Worm (Caenorhabditis elegans) whole organism, mixed stage, embryonic: ENCODE measurements around the gene EGAP4.1.

Experiments
- M03D4.4 ChIP-seq: sonication (generic microtip); optimal IDR thresholded peaks from 2 replicates; lab custom pipeline; 2017; ENCODE audit warnings: mild to moderate bottlenecking, missing genetic modification characterization, missing compliant biosample characterization
- bed-3 ChIP-seq: fragments of 200-800 bp; sonication (Bioruptor generic); optimal IDR thresholded peaks from 3 replicates; lab custom pipeline; 2018; ENCODE audit warnings: mild to moderate bottlenecking, missing genetic modification characterization, moderate library complexity, missing compliant biosample characterization
- ceh-39 ChIP-seq: fragments of 150-350 bp; optimal IDR thresholded peaks from 2 replicates; lab custom pipeline; 2014; ENCODE audit warnings: missing biosample characterization, missing genetic modification characterization
- ceh-43 ChIP-seq: fragments of 200-800 bp; sonication (Bioruptor generic); optimal IDR thresholded peaks from 2 replicates; lab custom pipeline; 2018; ENCODE audit warnings: mild to moderate bottlenecking, missing genetic modification characterization, moderate library complexity, missing compliant biosample characterization
- ceh-83 ChIP-seq: fragments of 200-800 bp; sonication (Bioruptor generic); optimal IDR thresholded peaks from 2 replicates; lab custom pipeline; 2018; ENCODE audit warnings: mild to moderate bottlenecking, missing genetic modification characterization, missing compliant biosample characterization
- cnd-1 ChIP-seq: fragments of 200-800 bp; sonication (Bioruptor generic); optimal IDR thresholded peaks from 2 replicates; lab custom pipeline; 2018; ENCODE audit warnings: mild to moderate bottlenecking, missing genetic modification characterization, missing compliant biosample characterization
- drap-1 ChIP-seq: fragments of 200-800 bp; sonication (Bioruptor generic); optimal IDR thresholded peaks from 3 replicates; lab custom pipeline; 2018; ENCODE audit warnings: mild to moderate bottlenecking, missing genetic modification characterization, missing compliant biosample characterization
- elt-1 ChIP-seq: sonication (generic microtip); optimal IDR thresholded peaks from 2 replicates; lab custom pipeline; 2017; ENCODE audit warnings: missing genetic modification characterization, mild to moderate bottlenecking, missing compliant biosample characterization, antibody characterized with exemption, moderate library complexity, borderline replicate concordance; ENCODE audit not compliant: insufficient read depth
- elt-3 ChIP-seq: fragments of 150-350 bp; optimal IDR thresholded peaks from 2 replicates; lab custom pipeline; 2014; ENCODE audit warnings: missing biosample characterization, missing genetic modification characterization
- ham-2 ChIP-seq: fragments of 200-800 bp; sonication (Bioruptor generic); optimal IDR thresholded peaks from 2 replicates; lab custom pipeline; 2018; ENCODE audit warnings: mild to moderate bottlenecking, missing genetic modification characterization, missing compliant biosample characterization
- hlh-1 ChIP-seq: fragments of 150-350 bp; optimal IDR thresholded peaks from 2 replicates; lab custom pipeline; 2014; ENCODE audit warnings: missing biosample characterization, missing genetic modification reagents, missing genetic modification characterization
- lin-13 ChIP-seq: fragments of 150-350 bp; optimal IDR thresholded peaks from 2 replicates; lab custom pipeline; 2014; ENCODE audit warnings: missing biosample characterization, missing genetic modification characterization
- lin-32 ChIP-seq: fragments of 200-800 bp; sonication (Bioruptor generic); optimal IDR thresholded peaks from 2 replicates; lab custom pipeline; 2018; ENCODE audit warnings: mild to moderate bottlenecking, missing genetic modification characterization, missing compliant biosample characterization
- lsy-2 ChIP-seq: fragments of 150-350 bp; optimal IDR thresholded peaks from 2 replicates; lab custom pipeline; 2014; ENCODE audit warnings: missing biosample characterization, missing genetic modification characterization
- mab-5 ChIP-seq: fragments of 150-350 bp; optimal IDR thresholded peaks from 2 replicates; lab custom pipeline; 2014; ENCODE audit warnings: missing biosample characterization, missing genetic modification characterization
- mep-1 ChIP-seq: fragments of 150-350 bp; optimal IDR thresholded peaks from 2 replicates; lab custom pipeline; 2017; ENCODE audit warnings: missing biosample characterization, missing genetic modification reagents, missing genetic modification characterization, inconsistent platforms
- mls-2 ChIP-seq: sonication (generic microtip); optimal IDR thresholded peaks from 2 replicates; lab custom pipeline; 2016; ENCODE audit warnings: mild to moderate bottlenecking, missing genetic modification characterization, moderate library complexity, missing compliant biosample characterization
- nhr-12 ChIP-seq: fragments of 150-350 bp; optimal IDR thresholded peaks from 2 replicates; lab custom pipeline; 2014; ENCODE audit warnings: missing biosample characterization, missing genetic modification characterization
- nhr-2 ChIP-seq: fragments of 150-350 bp; optimal IDR thresholded peaks from 2 replicates; lab custom pipeline; 2014; ENCODE audit warnings: missing biosample characterization, missing genetic modification characterization
- nhr-237 ChIP-seq: fragments of 150-350 bp; optimal IDR thresholded peaks from 2 replicates; lab custom pipeline; 2014; ENCODE audit warnings: missing biosample characterization, missing genetic modification characterization
- nhr-28 ChIP-seq: fragments of 150-350 bp; optimal IDR thresholded peaks from 2 replicates; lab custom pipeline; 2014; ENCODE audit warnings: missing biosample characterization, missing genetic modification characterization
- nhr-76 ChIP-seq: sonication (generic microtip); optimal IDR thresholded peaks from 2 replicates; lab custom pipeline; 2017; ENCODE audit warnings: missing biosample characterization, missing genetic modification characterization
- sem-2 ChIP-seq: fragments of 200-800 bp; sonication (Bioruptor generic); optimal IDR thresholded peaks from 2 replicates; lab custom pipeline; 2018; ENCODE audit warnings: mild to moderate bottlenecking, missing genetic modification characterization, missing compliant biosample characterization
- snpc-4 ChIP-seq: fragments of 150-350 bp; optimal IDR thresholded peaks from 2 replicates; lab custom pipeline; 2014; ENCODE audit warnings: missing biosample characterization, missing genetic modification characterization
- sptf-1 ChIP-seq: sonication (generic microtip); optimal IDR thresholded peaks from 2 replicates; lab custom pipeline; 2017; ENCODE audit warnings: mild to moderate bottlenecking, missing genetic modification characterization, moderate library complexity, missing compliant biosample characterization
- unc-120 ChIP-seq: sonication (generic microtip); optimal IDR thresholded peaks from 2 replicates; lab custom pipeline; 2017; ENCODE audit warnings: missing genetic modification characterization, missing compliant biosample characterization; ENCODE audit not compliant: poor library complexity, severe bottlenecking
- unc-39 ChIP-seq: fragments of 150-350 bp; optimal IDR thresholded peaks from 2 replicates; lab custom pipeline; 2014; ENCODE audit warnings: missing biosample characterization, missing genetic modification characterization
- unc-62 ChIP-seq: fragments of 150-350 bp; optimal IDR thresholded peaks from 2 replicates; lab custom pipeline; 2014; ENCODE audit warnings: missing biosample characterization, missing genetic modification reagents, missing genetic modification characterization
- zip-8 ChIP-seq: fragments of 150-350 bp; optimal IDR thresholded peaks from 2 replicates; lab custom pipeline; 2014; ENCODE audit warnings: missing biosample characterization, missing genetic modification characterization
- ztf-11 ChIP-seq: fragments of 150-350 bp; optimal IDR thresholded peaks from 2 replicates; lab custom pipeline; 2014; ENCODE audit warnings: missing biosample characterization, missing genetic modification characterization

The EGAP4.1 gene

DNA sequence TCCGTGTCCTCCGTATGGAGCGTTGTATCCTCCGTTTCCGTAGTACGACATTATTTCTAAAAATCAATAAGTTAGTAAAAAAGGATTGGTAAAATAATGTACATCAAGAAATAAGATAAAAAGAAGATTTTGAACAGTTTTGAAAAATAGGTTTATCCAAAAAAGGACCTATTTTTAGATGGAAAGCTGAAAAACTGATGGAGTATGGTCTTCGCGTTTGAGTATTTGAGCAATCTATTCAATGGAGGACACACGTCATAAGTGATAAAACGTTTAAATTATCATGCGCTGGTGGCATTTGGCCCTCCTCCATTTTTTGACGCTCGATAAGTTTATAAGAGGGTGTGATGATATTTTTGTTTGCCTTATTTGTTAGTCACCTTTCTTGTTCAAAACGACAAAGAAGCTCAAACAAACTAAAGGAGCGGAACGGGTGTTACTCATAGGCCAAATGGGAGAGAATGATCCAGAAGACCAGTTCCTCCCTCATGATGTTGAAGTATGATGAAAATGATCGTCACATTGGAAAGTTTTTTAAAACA lies 13.4 kb downstream of the EGAP4.1 start, which contains the start of gene F53A9.6:
TSS of gene F53A9.6 (minus strand) at position 51 of the 542 bp plus-strand sequence.
- TF ChIP-seq nhr-76 (tag; lab: Kevin White, UChicago) (no peak), lin-32 (GFP tag; lab: Kevin White, UChicago) (no peak), nhr-237 (no peak), mep-1 (tag; lab: Kevin White, UChicago) (no peak), elt-1 (tag; lab: Kevin White, UChicago) (no peak)
- TF ChIP-seq, all 35 proteins: peak for 0

DNA sequence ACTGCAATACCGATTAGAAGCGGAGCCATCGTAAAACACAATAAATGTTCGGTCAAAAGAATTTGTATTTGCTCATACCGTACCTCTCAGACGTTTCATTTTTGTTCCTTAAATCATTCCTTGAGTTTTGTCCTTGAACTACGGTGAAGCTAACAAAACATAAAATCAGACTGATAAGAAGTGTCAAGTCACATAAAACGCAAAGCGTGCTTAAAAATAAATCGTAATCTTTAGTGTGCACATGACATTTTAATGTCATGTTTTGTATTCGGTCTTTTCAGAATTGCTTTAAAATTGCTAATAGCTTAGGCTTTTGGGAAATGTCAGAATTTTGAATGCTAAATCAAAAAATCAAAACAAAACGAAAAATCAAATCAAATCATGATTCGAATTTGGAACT lies 14.5 kb downstream of the EGAP4.1 start:
- TF ChIP-seq mls-2 (tag; lab: Kevin White, UChicago) (no peak), ceh-39 (tag; lab: Kevin White, UChicago) (no peak), bed-3 (GFP tag; lab: Kevin White, UChicago) (no peak), sptf-1 (tag; lab: Kevin White, UChicago) (no peak), elt-3 (tag; lab: Kevin White, UChicago) (no peak), nhr-28 (tag; lab: Kevin White, UChicago) (no peak), unc-120 (no peak), ham-2 (GFP tag; lab: Kevin White, UChicago) (no peak), snpc-4 (no peak), unc-39 (tag; lab: Kevin White, UChicago) (no peak), hlh-1 (no peak), ztf-11 (tag; lab: Kevin White, UChicago) (no peak), M03D4.4 (no peak), lin-32 (GFP tag; lab: Kevin White, UChicago) (no peak), mab-5 (tag; lab: Kevin White, UChicago) (no peak)

DNA sequence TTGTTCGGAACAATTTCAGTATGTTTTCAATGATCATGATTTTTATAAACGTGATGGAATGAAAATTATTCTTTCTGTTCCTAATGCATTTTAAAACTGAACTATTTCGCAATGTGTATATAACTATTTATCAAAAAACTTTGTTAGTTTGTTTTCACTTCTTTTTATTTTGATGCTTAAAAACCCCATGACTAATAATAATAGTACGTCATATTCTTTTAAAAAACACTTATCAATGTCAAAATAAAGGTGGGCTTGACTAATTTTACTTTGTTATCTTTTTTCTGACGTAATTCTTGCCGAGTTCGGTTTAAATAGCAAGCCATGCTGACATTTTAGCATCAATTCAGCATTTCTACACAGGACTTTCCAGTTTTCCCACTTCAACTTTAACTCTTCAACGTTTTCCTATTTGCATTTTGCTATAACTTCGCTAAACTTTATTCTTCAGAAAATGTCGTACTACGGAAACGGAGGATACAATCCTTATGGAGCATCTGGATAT lies 16.0 kb downstream of the EGAP4.1 start, which contains the start of gene F53A9.1:
TSS of gene F53A9.1 (plus strand) at position 455 of the 505 bp plus-strand sequence.
- no peak for TF ChIP-seq ceh-83
- no peak for TF ChIP-seq cnd-1
- no peak for TF ChIP-seq mab-5 (tag; lab: Kevin White, UChicago)
- no peak for TF ChIP-seq sptf-1 (tag; lab: Kevin White, UChicago)
- TF ChIP-seq lsy-2 = no peak

DNA sequence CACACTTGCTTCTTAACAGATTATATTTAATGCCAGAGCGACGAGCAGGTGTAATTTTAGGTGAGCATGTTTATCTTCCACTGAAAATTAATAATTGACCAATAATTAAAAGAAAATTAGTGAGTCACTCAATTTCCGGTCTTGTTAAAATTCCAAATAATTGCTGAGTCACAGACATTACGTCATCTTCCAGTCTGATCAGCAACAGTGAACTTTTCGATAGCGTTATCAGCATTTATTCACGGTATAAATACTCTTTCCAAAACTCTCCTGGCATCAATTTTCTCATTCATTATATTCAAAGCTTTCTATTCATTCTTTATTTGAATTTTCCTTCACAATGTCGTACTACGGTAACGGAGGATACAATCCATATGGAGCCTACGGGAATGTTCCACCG lies 17.8 kb downstream of the EGAP4.1 start, which contains the start of gene kreg-1:
TSS of gene kreg-1 (plus strand) at position 341 of the 400 bp plus-strand sequence.
- peak; percentile 9 for TF ChIP-seq zip-8 (tag; lab: Kevin White, UChicago)
- TF ChIP-seq elt-1 (tag; lab: Kevin White, UChicago) = no peak
- TF ChIP-seq lin-32 (GFP tag; lab: Kevin White, UChicago) = no peak
- no peak for TF ChIP-seq sem-2 (GFP tag; lab: Kevin White, UChicago)

DNA sequence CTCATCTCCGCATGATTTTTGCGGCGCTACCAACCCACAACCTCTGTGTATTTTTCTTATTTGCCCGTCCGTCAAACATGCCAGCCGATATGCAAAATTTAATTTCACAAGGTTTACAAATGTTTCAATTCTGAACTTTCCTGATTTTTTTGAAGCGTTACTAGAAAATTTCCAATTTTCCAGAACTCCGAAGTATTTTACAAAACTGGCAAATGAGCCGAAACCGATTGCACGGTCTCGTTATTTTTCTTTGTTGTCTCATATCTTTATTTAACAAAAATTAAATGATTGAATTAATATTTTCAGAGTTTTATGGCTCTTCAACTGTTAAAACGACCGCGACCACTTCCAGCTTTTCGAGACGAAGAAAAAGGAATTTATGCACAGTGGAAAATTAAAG lies 19.2 kb downstream of the EGAP4.1 start, which contains the start of gene F53A9.3:
TSS of gene F53A9.3 (plus strand) at position 301 of the 400 bp plus-strand sequence.
- no peak for TF ChIP-seq lin-13
- TF ChIP-seq ceh-83 = no peak
- no peak for TF ChIP-seq sptf-1 (tag; lab: Kevin White, UChicago)
- TF ChIP-seq unc-62 (GFP tag; lab: Kevin White, UChicago) = no peak
- TF ChIP-seq nhr-2 (tag; lab: Kevin White, UChicago) = no peak

DNA sequence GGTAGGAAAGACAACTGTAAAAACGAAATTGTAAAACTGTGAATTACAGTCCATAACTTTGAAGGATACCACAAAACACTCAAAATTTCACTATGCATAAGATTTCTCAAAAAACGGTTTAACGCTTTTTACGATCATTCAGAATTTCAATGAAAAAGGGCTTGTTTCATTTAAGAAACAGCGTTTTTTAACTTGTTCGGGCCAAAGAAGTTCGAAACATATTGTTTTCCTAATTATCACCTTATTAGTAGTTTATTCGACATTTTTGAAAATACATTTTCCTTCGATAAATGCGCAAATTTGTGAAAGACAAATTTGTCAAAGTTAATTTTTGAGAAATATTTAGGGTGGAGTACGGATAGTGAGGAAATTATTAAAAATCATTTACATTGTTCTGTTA lies 22.4 kb downstream of the EGAP4.1 start:
- TF ChIP-seq ham-2 (GFP tag; lab: Kevin White, UChicago) = no peak
- no peak for TF ChIP-seq elt-3 (tag; lab: Kevin White, UChicago)
- TF ChIP-seq ceh-43 (GFP tag; lab: Kevin White, UChicago) = no peak
- TF ChIP-seq bed-3 (GFP tag; lab: Kevin White, UChicago) = no peak
- TF ChIP-seq lsy-2 = no peak
- no peak for TF ChIP-seq drap-1 (GFP tag; lab: Kevin White, UChicago)
- no peak for TF ChIP-seq nhr-28 (tag; lab: Kevin White, UChicago)
- TF ChIP-seq zip-8 (tag; lab: Kevin White, UChicago) = no peak
- no peak for TF ChIP-seq M03D4.4
- TF ChIP-seq cnd-1 = no peak
- no peak for TF ChIP-seq lin-32 (GFP tag; lab: Kevin White, UChicago)
- TF ChIP-seq nhr-12 = no peak
- TF ChIP-seq ceh-83 = no peak
- no peak for TF ChIP-seq hlh-1
- no peak for TF ChIP-seq unc-62 (GFP tag; lab: Kevin White, UChicago)
- TF ChIP-seq ceh-39 (tag; lab: Kevin White, UChicago) = no peak
- TF ChIP-seq sem-2 (GFP tag; lab: Kevin White, UChicago) = no peak
- TF ChIP-seq mab-5 (tag; lab: Kevin White, UChicago) = no peak
- no peak for TF ChIP-seq nhr-2 (tag; lab: Kevin White, UChicago)
- TF ChIP-seq, all 35 proteins: peak for 0
